Worm (Caenorhabditis elegans) whole organism, mixed stage, embryonic: ENCODE data around the gene srd-13.

Experiments used
- M03D4.4 ChIP-seq: sonication (generic microtip); optimal IDR thresholded peaks from 2 replicates; lab custom pipeline; 2017; ENCODE audit warnings: mild to moderate bottlenecking, missing genetic modification characterization, missing compliant biosample characterization
- elt-3 ChIP-seq: fragments of 150-350 bp; optimal IDR thresholded peaks from 2 replicates; lab custom pipeline; 2014; ENCODE audit warnings: missing biosample characterization, missing genetic modification characterization
- nhr-28 ChIP-seq: fragments of 150-350 bp; optimal IDR thresholded peaks from 2 replicates; lab custom pipeline; 2014; ENCODE audit warnings: missing biosample characterization, missing genetic modification characterization
- pha-4 ChIP-seq: fragments of 150-350 bp; optimal IDR thresholded peaks from 2 replicates; lab custom pipeline; 2018; ENCODE audit warnings: missing biosample characterization, missing genetic modification reagents, missing genetic modification characterization
- unc-62 ChIP-seq: fragments of 150-350 bp; optimal IDR thresholded peaks from 2 replicates; lab custom pipeline; 2014; ENCODE audit warnings: missing biosample characterization, missing genetic modification reagents, missing genetic modification characterization

ce11 chrIV:5662886-5663285 is 27.4 kb upstream of the srd-13 start:
- TF ChIP-seq M03D4.4, result no peak
- TF ChIP-seq nhr-28 (tag; lab: Kevin White, UChicago), result no peak
- no peak for TF ChIP-seq unc-62
- TF ChIP-seq pha-4 (tag; lab: Kevin White, UChicago), result no peak
- no peak for TF ChIP-seq elt-3 (tag; lab: Kevin White, UChicago)
